Worm (Caenorhabditis elegans): ENCODE measurements around the gene H11E01.2.
A peak's percentile ranks its signal among the peaks of the same experiment; 100 is the strongest.

The H11E01.2 gene

DNA sequence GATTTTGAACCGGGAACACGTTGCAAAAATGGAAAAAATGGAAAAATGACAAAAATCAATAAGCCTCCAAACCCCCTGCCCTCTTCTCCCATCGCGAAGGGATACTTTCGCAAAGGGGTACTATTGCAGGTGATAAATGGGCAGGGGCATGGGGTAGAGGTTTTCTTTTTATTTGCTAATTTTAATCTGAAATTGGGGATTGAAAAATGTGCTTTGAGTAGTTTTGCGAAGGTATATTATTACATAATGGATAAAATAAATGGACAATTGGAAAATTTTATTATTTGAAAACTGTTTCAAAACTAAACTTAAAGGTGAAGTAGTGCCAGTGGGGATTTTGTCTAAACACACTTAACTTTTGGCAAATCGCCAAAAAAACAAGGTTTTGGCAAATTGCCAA lies 6.2 kb downstream of the H11E01.2 start (continued):
- TF ChIP-seq mxl-3 (GFP tag; optimal IDR thresholded peaks at IDR 0.05) (peak; percentile 78), aha-1 (tag) (peak; percentile 98), Y105C5A.15 (GFP tag; IDR thresholded peaks at IDR 0.05) (0 out of 2 replicates have a peak, but pooled peaks have one; percentile 64), dve-1 (tag; optimal IDR thresholded peaks at IDR 0.05; ENCODE audit: insufficient read depth) (peak; percentile 99), nhr-102 (tag; optimal IDR thresholded peaks at IDR 0.05) (peak; percentile 99), tra-1 (GFP tag; IDR thresholded peaks at IDR 0.05) (peak; percentile 97), nhr-11 (tag; optimal IDR thresholded peaks at IDR 0.05) (peak; percentile 95), duxl-1 (tag; optimal IDR thresholded peaks at IDR 0.05; ENCODE audit: poor library complexity) (peak; percentile 99), F26F4.8 (GFP tag; conservative IDR thresholded peaks at IDR 0.05) (no peak), zip-11 (GFP tag; IDR thresholded peaks at IDR 0.05) (peak; percentile 61; the same call in 1 of the 2 replicates), hmg-1.1 (GFP tag; IDR thresholded peaks at IDR 0.05) (peak; percentile 100), set-16 (GFP tag; IDR thresholded peaks at IDR 0.05) (no peak), vab-7 (GFP tag; IDR thresholded peaks at IDR 0.05) (peak; percentile 96), dmd-6 (GFP tag; IDR thresholded peaks at IDR 0.05) (peak; percentile 95), madf-9 (GFP tag; conservative IDR thresholded peaks at IDR 0.05) (peak; percentile 97), ZK337.2 (GFP tag; IDR thresholded peaks at IDR 0.05) (no peak), dmd-8 (GFP tag; IDR thresholded peaks at IDR 0.05) (no peak), gei-8 (GFP tag; optimal IDR thresholded peaks at IDR 0.05) (peak; percentile 86), lin-29 (GFP tag; IDR thresholded peaks at IDR 0.05) (peak; percentile 93), ces-1 (GFP tag; optimal IDR thresholded peaks at IDR 0.05) (peak; percentile 94), D1046.2 (GFP tag; IDR thresholded peaks at IDR 0.05) (peak; percentile 84; the same call in 1 of the 2 replicates), hif-1 (tag; optimal IDR thresholded peaks at IDR 0.05) (peak; percentile 70 to 71), lin-13 (GFP tag; optimal IDR thresholded peaks at IDR 0.05) (peak; percentile 97), nhr-25 (tag; optimal IDR thresholded peaks at IDR 0.05; ENCODE audit: borderline replicate concordance, insufficient read depth) (peak; percentile 53), mdl-1 (tag; optimal IDR thresholded peaks at IDR 0.05) (peak; percentile 83 to 86), snpc-4 (tag; optimal IDR thresholded peaks at IDR 0.05) (peak; percentile 36), egl-27 (tag; optimal IDR thresholded peaks at IDR 0.05) (peak; percentile 56), nhr-6 (tag; optimal IDR thresholded peaks at IDR 0.05) (peak; percentile 93), aly-2 (tag; optimal IDR thresholded peaks at IDR 0.05) (no peak), daf-19 (GFP tag; conservative IDR thresholded peaks at IDR 0.05) (no peak), rbr-2 (tag; optimal IDR thresholded peaks at IDR 0.05) (peak; percentile 98), lim-7 (GFP tag; IDR thresholded peaks at IDR 0.05) (peak; percentile 75), Y75B8A.6 (GFP tag; IDR thresholded peaks at IDR 0.05) (peak; percentile 91), lin-15B (tag; optimal IDR thresholded peaks at IDR 0.05) (peak; percentile 25), zag-1 (tag; optimal IDR thresholded peaks at IDR 0.05) (peak; percentile 90), pha-4 (GFP tag; IDR thresholded peaks at IDR 0.05) (peak; percentile 94), pha-4 (tag; optimal IDR thresholded peaks at IDR 0.05) (peak; percentile 85), unc-39 (tag; optimal IDR thresholded peaks at IDR 0.05) (peak; percentile 40), spr-3 (GFP tag; optimal IDR thresholded peaks at IDR 0.05) (peak; percentile 96), ceh-32 (tag; optimal IDR thresholded peaks at IDR 0.05; ENCODE audit: poor library complexity) (peak; percentile 86), nhr-77 (tag; optimal IDR thresholded peaks at IDR 0.05) (peak; percentile 99), unc-130 (GFP tag; optimal IDR thresholded peaks at IDR 0.05) (no peak), arid-1 (GFP tag; conservative IDR thresholded peaks at IDR 0.05) (peak; percentile 83), nhr-237 (tag; optimal IDR thresholded peaks at IDR 0.05) (peak; percentile 88), fkh-10 (GFP tag; optimal IDR thresholded peaks at IDR 0.05) (peak; percentile 95), egl-43 (GFP tag; IDR thresholded peaks at IDR 0.05) (peak; percentile 98), fos-1 (tag; optimal IDR thresholded peaks at IDR 0.05) (peak; percentile 94), mep-1 (tag; optimal IDR thresholded peaks at IDR 0.05) (peak; percentile 99), nhr-28 (tag; optimal IDR thresholded peaks at IDR 0.05) (peak; percentile 93), daf-8 (GFP tag; IDR thresholded peaks at IDR 0.05) (no peak), jun-1 (tag; optimal IDR thresholded peaks at IDR 0.05) (peak; percentile 98), ceh-28 (tag; optimal IDR thresholded peaks at IDR 0.05) (peak; percentile 95)

Data from whole organism, L4 larva.